Worm (Caenorhabditis elegans) whole organism, midembryonic: Measurements from ENCODE around the gene Y57G11C.1130.
"Not testable (repeated sequence)": the region's sequence is repeated elsewhere in the genome, so short reads cannot be mapped to it uniquely, and the experiment has no call there.

Experiments
- T22C8.4 ChIP-seq: fragments of 200-800 bp; sonication (Bioruptor generic); IDR thresholded peaks from 2 replicates; pipeline ENCODE4 v1.3.6; 2022; ENCODE audit warnings: missing genetic modification characterization, missing compliant biosample characterization
- cog-1 ChIP-seq: sonication (generic microtip); optimal IDR thresholded peaks from 2 replicates; lab custom pipeline; 2016; ENCODE audit warnings: missing genetic modification characterization, missing compliant biosample characterization
- flt-1 ChIP-seq: fragments of 200-800 bp; sonication (Bioruptor generic); IDR thresholded peaks from 2 replicates; pipeline ENCODE4 v1.3.6; 2022; ENCODE audit warnings: missing genetic modification characterization, missing compliant biosample characterization
- klf-2 ChIP-seq: fragments of 200-800 bp; sonication (Bioruptor generic); conservative IDR thresholded peaks from 2 replicates; pipeline ENCODE4 v1.3.6; 2022; ENCODE audit warnings: missing genetic modification reagents, missing genetic modification characterization, missing compliant biosample characterization
- med-1 ChIP-seq: sonication (generic microtip); optimal IDR thresholded peaks from 2 replicates; lab custom pipeline; 2017; ENCODE audit warnings: missing genetic modification characterization, mild to moderate bottlenecking, missing compliant biosample characterization, antibody characterized with exemption, missing genetic modification reagents; ENCODE audit not compliant: insufficient read depth
- ref-1 ChIP-seq: fragments of 200-800 bp; sonication (Bioruptor generic); conservative IDR thresholded peaks from 2 replicates; pipeline ENCODE4 v1.3.6; 2022; ENCODE audit warnings: missing genetic modification reagents, missing genetic modification characterization, missing compliant biosample characterization
- tab-1 ChIP-seq: fragments of 200-800 bp; sonication (Bioruptor generic); IDR thresholded peaks from 2 replicates; pipeline ENCODE4 v1.3.6; 2022; ENCODE audit warnings: missing genetic modification characterization, missing compliant biosample characterization
- ztf-23 ChIP-seq: fragments of 200-800 bp; sonication (Bioruptor generic); IDR thresholded peaks from 2 replicates; pipeline ENCODE4 v1.3.6; 2022; ENCODE audit warnings: missing genetic modification reagents, missing genetic modification characterization, missing compliant biosample characterization
- ztf-29 ChIP-seq: fragments of 200-800 bp; sonication (Bioruptor generic); IDR thresholded peaks from 2 replicates; pipeline ENCODE4 v1.3.6; 2022; ENCODE audit warnings: missing genetic modification reagents, missing genetic modification characterization, missing compliant biosample characterization

The Y57G11C.1130 gene

ce11 chrIV:14766382-14766781, 15.9 kb upstream of the Y57G11C.1130 start, which contains the start of gene vti-1:
TSS of gene vti-1 (minus strand) at chrIV:14766665.
- TF ChIP-seq ztf-29 (GFP tag; lab: Robert Waterston, UW), result no peak
- TF ChIP-seq cog-1 (tag; lab: Kevin White, UChicago), result no peak
- TF ChIP-seq tab-1, result no peak
- no peak for TF ChIP-seq ztf-23 (GFP tag; lab: Robert Waterston, UW)
- no peak for TF ChIP-seq klf-2 (GFP tag; lab: Robert Waterston, UW)
- TF ChIP-seq flt-1 (GFP tag; lab: Robert Waterston, UW), result no peak
- no peak for TF ChIP-seq T22C8.4
- TF ChIP-seq med-1, result no peak
- no peak for TF ChIP-seq ref-1 (GFP tag; lab: Robert Waterston, UW)

DNA sequence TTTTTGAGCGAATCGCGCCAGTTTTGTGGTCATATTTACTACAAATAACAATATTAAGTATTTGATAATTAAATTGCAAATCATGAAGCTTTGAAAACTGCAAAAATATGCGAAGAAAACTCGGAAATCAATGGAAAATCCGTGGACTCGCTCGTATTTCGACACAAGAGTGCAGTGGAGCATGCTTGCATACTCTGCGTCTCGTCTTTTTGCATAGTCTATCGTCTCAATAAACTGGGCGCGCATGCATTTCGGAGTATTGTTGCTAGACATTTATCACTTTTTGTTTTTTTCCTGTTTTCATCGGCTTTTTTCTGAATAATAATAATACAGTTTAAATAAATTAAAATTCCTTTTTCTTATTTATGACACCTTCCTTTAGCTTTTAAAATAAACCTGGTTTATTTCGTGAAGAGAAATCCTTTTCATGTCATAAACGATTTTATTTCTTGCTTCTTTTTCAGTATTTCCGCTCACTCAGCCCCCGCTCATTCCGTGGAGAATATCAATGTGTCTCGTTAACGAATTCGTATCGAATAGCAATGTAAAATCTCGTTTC, 14.5 kb upstream of the Y57G11C.1130 start, which contains the start of the genes mrps-7 and Y57G11C.3:
Gene mrps-7 (minus strand): TSS at position 38 of the 559 bp plus-strand sequence.
Gene Y57G11C.3 (plus strand): TSS at position 509 of the 559 bp plus-strand sequence.
- no peak for TF ChIP-seq ztf-23 (GFP tag; lab: Robert Waterston, UW)
- peak; percentile 73 for TF ChIP-seq cog-1 (tag; lab: Kevin White, UChicago)

ce11 chrIV:14769218-14769835, 13.0 kb upstream of the Y57G11C.1130 start, which contains the start of gene Y57G11C.43:
TSS of gene Y57G11C.43 (plus strand) at chrIV:14769441.
- no peak for TF ChIP-seq tab-1
- no peak for TF ChIP-seq klf-2 (GFP tag; lab: Robert Waterston, UW)

DNA sequence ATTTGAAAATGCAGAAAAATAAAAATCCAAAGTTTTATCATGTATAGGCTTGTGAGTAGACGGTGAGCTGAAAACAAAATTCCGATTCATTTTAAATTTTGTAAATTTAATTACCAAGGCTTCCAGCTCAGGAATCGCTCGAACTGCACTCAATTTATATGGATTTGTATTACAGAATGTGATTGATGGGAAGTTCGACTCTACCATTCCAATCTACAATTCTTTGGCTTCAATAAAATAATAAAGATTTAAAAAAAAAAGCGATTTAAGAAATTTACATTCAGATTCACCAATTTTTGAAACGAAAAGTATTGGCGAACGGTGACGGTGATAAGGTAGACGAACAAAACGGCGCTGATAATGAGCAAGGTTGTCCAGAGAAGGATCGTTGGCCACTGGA, 11.6 kb upstream of the Y57G11C.1130 start:
- no peak for TF ChIP-seq ztf-23 (GFP tag; lab: Robert Waterston, UW)

ce11 chrIV:14771325-14771724, 11.0 kb upstream of the Y57G11C.1130 start, which contains the start of gene degl-1:
TSS of gene degl-1 (minus strand) at chrIV:14771425.
- TF ChIP-seq T22C8.4, result no peak
- TF ChIP-seq ztf-23 (GFP tag; lab: Robert Waterston, UW), result no peak
- TF ChIP-seq med-1, result no peak
- no peak for TF ChIP-seq flt-1 (GFP tag; lab: Robert Waterston, UW)
- no peak for TF ChIP-seq klf-2 (GFP tag; lab: Robert Waterston, UW)
- no peak for TF ChIP-seq ref-1 (GFP tag; lab: Robert Waterston, UW)
- no peak for TF ChIP-seq cog-1 (tag; lab: Kevin White, UChicago)
- no peak for TF ChIP-seq ztf-29 (GFP tag; lab: Robert Waterston, UW)

DNA sequence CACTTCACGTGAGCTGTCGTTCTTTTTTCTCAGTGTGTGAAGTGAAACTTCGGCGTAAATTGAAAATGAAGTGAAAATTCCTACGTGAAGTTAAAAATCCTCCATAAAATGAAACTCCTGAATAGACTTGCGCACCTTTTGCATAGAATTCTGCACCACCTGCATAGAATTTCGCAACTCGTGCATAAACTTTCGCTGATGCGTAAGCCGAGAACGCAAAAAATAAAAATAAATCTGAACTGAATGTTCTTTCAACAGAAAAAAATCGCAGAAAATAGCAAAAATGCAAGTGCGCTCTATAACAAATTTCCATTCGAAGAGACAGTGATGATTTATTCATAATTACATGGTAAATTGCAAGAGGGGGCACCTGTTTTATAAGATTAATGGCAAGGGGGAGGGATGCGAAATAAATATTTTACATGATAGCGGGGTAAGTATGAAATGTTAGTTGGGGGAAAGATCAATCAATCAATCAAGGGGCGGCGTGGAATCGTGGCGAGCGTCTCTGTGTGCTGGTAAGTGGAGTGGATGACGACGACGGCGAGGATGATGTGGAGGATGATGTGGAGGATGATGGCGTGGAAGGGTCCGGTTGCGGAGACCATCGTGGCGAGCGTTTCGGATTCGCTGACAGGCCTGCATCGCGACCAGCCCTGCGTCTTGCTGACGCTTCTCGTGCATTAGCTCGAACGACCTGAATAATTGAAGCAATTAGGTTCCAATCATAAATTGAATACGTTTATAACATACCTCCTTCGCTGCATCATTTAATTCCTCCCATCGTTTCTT, 8.8 kb upstream of the Y57G11C.1130 start, which contains the start of gene Y57G11C.36:
Gene Y57G11C.36 (minus strand): TSS at position 502 of the 792 bp plus-strand sequence.
- TF ChIP-seq klf-2 (GFP tag; lab: Robert Waterston, UW), result no peak
- 0 out of 2 replicates have a peak, but pooled peaks have one; percentile 18 for TF ChIP-seq tab-1

DNA sequence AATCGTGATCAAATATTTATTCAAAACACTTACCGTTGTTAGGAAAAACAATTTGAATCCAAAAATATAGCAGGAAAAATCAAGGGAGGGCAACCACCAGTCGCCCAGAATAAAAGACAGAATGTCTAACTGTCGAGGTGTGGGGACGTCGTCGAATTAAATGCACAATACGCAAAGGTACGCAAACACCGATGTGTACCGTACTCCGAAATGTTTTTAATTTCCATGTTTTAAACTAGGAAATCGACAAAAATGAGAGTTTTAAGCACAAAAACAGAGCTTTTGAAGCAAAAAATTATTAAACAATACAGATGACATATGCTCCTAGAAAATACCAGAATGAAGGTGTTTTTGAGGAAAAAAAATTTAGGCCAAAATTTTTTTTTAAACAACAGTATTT, 7.9 kb upstream of the Y57G11C.1130 start, which contains the start of gene Y57G11C.51:
Gene Y57G11C.51 (minus strand): TSS at position 101 of the 400 bp plus-strand sequence.
- TF ChIP-seq T22C8.4; flt-1 (GFP tag; lab: Robert Waterston, UW); ztf-29 (GFP tag; lab: Robert Waterston, UW): not testable (repeated sequence)

DNA sequence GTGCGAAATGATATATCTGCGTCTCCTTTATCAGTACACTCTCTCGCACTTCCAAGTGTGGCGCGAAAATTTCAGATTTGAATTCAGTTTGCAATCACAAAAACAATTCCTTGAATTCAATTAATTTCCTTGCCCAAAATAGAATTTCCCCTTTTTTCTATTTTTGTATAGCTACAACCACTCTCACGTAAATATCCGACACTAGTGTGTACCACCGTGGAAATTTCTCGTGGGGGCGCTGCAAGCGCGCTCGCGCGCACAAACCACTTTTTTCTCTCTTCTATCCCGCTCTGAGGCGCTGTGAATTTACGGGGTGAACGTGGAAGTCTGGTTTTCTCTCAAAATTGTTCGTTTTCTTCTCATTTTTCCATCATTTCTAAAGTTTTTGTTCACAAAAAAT, 774 bp upstream of the Y57G11C.1130 start, which contains the start of gene Y57G11C.8:
Gene Y57G11C.8 (plus strand): TSS at position 301 of the 400 bp plus-strand sequence.
- TF ChIP-seq ref-1 (GFP tag; lab: Robert Waterston, UW), result no peak
- no peak for TF ChIP-seq tab-1
- TF ChIP-seq med-1, result no peak
- no peak for TF ChIP-seq T22C8.4
- TF ChIP-seq klf-2 (GFP tag; lab: Robert Waterston, UW), result no peak
- TF ChIP-seq ztf-23 (GFP tag; lab: Robert Waterston, UW), result no peak
- TF ChIP-seq cog-1 (tag; lab: Kevin White, UChicago), result no peak
- TF ChIP-seq ztf-29 (GFP tag; lab: Robert Waterston, UW), result no peak
- TF ChIP-seq flt-1 (GFP tag; lab: Robert Waterston, UW), result no peak

DNA sequence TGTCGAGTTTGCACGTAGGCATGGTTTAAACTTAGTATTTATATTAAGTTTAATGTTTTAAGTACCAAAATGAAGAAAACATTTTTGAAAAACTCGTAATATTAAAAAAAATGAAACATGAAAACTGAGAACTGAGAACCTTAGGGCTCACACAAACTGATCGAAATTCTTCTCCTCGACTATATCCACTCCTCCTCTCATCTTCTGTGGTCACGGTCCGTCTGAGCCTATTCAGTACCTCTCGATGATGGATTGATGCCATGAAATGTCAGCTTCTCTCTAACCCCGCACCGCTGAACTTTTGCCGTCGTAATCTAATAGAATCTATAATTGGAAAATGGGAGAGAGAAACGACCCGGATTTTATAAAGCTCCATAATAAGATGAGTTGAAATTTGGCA, 2.2 kb downstream of the Y57G11C.1130 start, which contains the start of gene nlp-56:
Gene nlp-56 (minus strand): TSS at position 257 of the 400 bp plus-strand sequence.
- TF ChIP-seq ref-1 (GFP tag; lab: Robert Waterston, UW), result no peak
- TF ChIP-seq T22C8.4, result no peak
- no peak for TF ChIP-seq flt-1 (GFP tag; lab: Robert Waterston, UW)
- TF ChIP-seq ztf-23 (GFP tag; lab: Robert Waterston, UW), result no peak
- TF ChIP-seq klf-2 (GFP tag; lab: Robert Waterston, UW), result no peak
- TF ChIP-seq cog-1 (tag; lab: Kevin White, UChicago), result no peak
- no peak for TF ChIP-seq med-1
